Worm (Caenorhabditis elegans): ENCODE results near the gene lmd-4.

DNA sequence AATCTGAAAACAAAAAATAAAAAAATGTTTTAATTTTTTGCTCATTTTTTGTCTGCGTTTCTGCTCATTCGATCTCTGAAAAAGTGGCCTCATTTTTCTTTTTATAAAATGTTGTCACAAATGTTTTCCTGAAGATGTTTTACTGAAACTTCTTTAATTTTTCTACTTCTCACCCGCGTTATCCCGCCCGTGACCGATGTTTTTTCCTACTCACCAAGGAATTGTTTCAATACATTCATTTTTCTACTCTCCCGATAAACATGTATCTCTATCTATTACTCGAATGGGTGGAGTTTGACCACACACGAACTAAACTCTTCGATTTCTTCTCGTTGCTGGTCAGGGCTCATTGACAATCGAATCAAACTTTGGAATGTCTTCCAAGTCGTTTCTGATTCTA, 10.1 kb upstream of the lmd-4 start, which contains the start of gene F10G2.2:
- TF ChIP-seq sea-1 (GFP tag; conservative IDR thresholded peaks at IDR 0.05) (no peak), ama-1 (optimal IDR thresholded peaks at IDR 0.05) (no peak), hnd-1 (tag; optimal IDR thresholded peaks at IDR 0.05) (no peak), ceh-13 (GFP tag; optimal IDR thresholded peaks at IDR 0.05) (no peak), scrt-1 (GFP tag; IDR thresholded peaks at IDR 0.05) (no peak), flt-1 (GFP tag; IDR thresholded peaks at IDR 0.05) (no peak), ceh-36 (tag; optimal IDR thresholded peaks at IDR 0.05) (no peak)
